Worm (Caenorhabditis elegans): ENCODE data around the gene Y94H6A.7.
"Not testable (repeated sequence)": the region's sequence is repeated elsewhere in the genome, so short reads cannot be mapped to it uniquely, and the experiment has no call there.

The Y94H6A.7 gene

DNA sequence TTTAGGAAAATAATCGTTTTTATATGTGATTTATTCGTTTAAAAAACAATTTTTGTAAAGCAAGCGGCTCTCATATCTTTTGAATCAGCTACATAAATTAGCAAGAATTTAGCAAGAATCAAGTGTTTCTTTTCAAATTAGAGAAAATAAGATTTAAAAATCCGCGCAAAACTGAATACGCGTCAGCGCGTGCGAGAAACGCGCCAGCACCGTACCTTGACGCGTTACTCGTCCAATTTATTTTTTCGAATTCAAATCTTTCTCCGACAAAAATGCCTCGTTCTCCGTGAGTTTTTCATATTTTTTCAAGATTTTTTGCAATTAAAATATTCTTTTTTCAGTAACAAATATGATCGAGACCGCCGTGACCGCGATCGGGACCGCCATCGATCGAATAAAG is 40.1 kb downstream of the Y94H6A.7 start, which contains the start of gene Y94H6A.3 (continued):
- 0 out of 2 replicates have a peak, but pooled peaks have one; percentile 37 for TF ChIP-seq ceh-91 (GFP tag; IDR thresholded peaks at IDR 0.05)
- TF ChIP-seq ceh-100 (GFP tag; IDR thresholded peaks at IDR 0.05) = peak; percentile 64
- no peak for TF ChIP-seq ceh-40 (GFP tag; IDR thresholded peaks at IDR 0.05)
- TF ChIP-seq madf-8 (GFP tag; conservative IDR thresholded peaks at IDR 0.05) = peak; percentile 36; the same call in 1 of the 2 replicates
- peak; percentile 77 for TF ChIP-seq ekl-4 (GFP tag; IDR thresholded peaks at IDR 0.05)
- peak; percentile 88 for TF ChIP-seq madf-3 (GFP tag; IDR thresholded peaks at IDR 0.05)
- no peak for TF ChIP-seq ztf-3 (GFP tag; optimal IDR thresholded peaks at IDR 0.05)
- peak; percentile 88 for TF ChIP-seq attf-3 (GFP tag; conservative IDR thresholded peaks at IDR 0.05)
- peak; percentile 39 for TF ChIP-seq pha-4 (tag; optimal IDR thresholded peaks at IDR 0.05)
- TF ChIP-seq B0035.1 (tag; optimal IDR thresholded peaks at IDR 0.05) = no peak
- TF ChIP-seq nhr-90 (tag; optimal IDR thresholded peaks at IDR 0.05) = no peak
- peak; percentile 88 for TF ChIP-seq rcor-1 (GFP tag; IDR thresholded peaks at IDR 0.05)
- TF ChIP-seq repo-1 (tag; optimal IDR thresholded peaks at IDR 0.05) = peak; percentile 61
- TF ChIP-seq rec-8 (tag; optimal IDR thresholded peaks at IDR 0.05) = no peak
- peak; percentile 88 for TF ChIP-seq dpl-1 (GFP tag; optimal IDR thresholded peaks at IDR 0.05)
- no peak for TF ChIP-seq cebp-1 (GFP tag; IDR thresholded peaks at IDR 0.05)
- peak; percentile 79 for TF ChIP-seq cebp-1 (tag; optimal IDR thresholded peaks at IDR 0.05)
- peak; percentile 83 for TF ChIP-seq efl-1 (GFP tag; optimal IDR thresholded peaks at IDR 0.05)
- TF ChIP-seq snpc-3.4 (tag; optimal IDR thresholded peaks at IDR 0.05) = peak; percentile 31
- peak; percentile 79 for TF ChIP-seq B0336.3 (GFP tag; IDR thresholded peaks at IDR 0.05)
- TF ChIP-seq nhr-179 (tag; optimal IDR thresholded peaks at IDR 0.05) = no peak
- no peak for TF ChIP-seq ztf-28 (GFP tag; IDR thresholded peaks at IDR 0.05)
- TF ChIP-seq bed-2 (GFP tag; IDR thresholded peaks at IDR 0.05) = no peak
- peak; percentile 47; the same call in 1 of the 2 replicates for TF ChIP-seq hsf-1 (GFP tag; IDR thresholded peaks at IDR 0.05)
- peak in 1 of 2 experiments; percentile 48 for TF ChIP-seq let-607 (tag; optimal IDR thresholded peaks at IDR 0.05)
- TF ChIP-seq F55B11.4 (tag; optimal IDR thresholded peaks at IDR 0.05; ENCODE audit: borderline replicate concordance, insufficient read depth) = no peak
- TF ChIP-seq hmg-1.2 (GFP tag; IDR thresholded peaks at IDR 0.05) = peak; percentile 60; the same call in 1 of the 2 replicates
- TF ChIP-seq Y53G8AR.9 (GFP tag; conservative IDR thresholded peaks at IDR 0.05) = peak; percentile 94
- peak; percentile 98 for TF ChIP-seq lin-54 (GFP tag; optimal IDR thresholded peaks at IDR 0.05)

DNA sequence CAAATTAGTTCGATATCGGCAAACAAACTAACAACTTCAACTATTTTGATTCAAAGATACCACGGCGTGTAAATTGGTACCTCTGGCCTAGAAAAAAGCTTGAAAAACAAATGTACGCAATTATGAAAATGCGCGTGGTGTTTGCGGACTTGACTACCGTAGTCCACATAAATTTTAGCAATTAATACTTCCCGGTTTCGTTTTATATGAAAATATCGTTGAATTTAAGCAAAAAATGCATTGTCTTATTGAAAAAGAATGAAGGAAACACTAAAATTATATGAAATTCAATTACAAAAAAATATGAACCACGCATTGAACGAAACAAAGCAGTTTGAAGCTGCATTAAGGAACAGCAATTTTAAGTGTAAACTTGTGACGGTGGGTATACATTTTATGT is 41.5 kb downstream of the Y94H6A.7 start, which contains the start of gene gpx-4:
gpx-4 (minus strand) TSS at position 101 of the 400 bp plus-strand sequence.
- not testable (repeated sequence) for TF ChIP-seq egl-44 (GFP tag; IDR thresholded peaks at IDR 0.05); lin-54 (GFP tag; optimal IDR thresholded peaks at IDR 0.05); tbp1 (GFP tag; optimal IDR thresholded peaks at IDR 0.05)

DNA sequence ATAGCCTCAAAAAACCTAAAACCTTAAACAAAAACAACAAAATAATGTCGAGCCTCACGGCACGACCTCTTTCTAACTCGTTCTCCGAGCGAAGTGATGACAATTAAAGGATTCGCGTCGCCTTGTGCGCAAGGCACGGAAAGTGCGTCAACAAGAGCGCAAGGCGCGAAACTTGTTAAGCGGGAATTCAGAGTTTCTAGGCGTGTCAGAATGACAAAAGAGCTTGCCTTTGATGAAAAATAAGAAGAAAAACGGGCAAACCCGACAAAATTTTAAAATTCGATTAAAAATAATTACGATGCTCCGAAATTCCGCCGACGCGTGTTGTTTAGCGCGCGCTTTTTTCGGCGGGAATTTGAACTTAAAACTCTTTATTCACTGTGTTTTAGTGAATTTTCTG is 45.0 kb downstream of the Y94H6A.7 start:
- 0 out of 2 replicates have a peak, but pooled peaks have one; percentile 18 for TF ChIP-seq D2030.7 (GFP tag; IDR thresholded peaks at IDR 0.05)
- 0 out of 2 replicates have a peak, but pooled peaks have one; percentile 22 for TF ChIP-seq ztf-28 (GFP tag; IDR thresholded peaks at IDR 0.05)
- peak; percentile 89 for TF ChIP-seq ztf-18 (tag; optimal IDR thresholded peaks at IDR 0.05)
- TF ChIP-seq madf-6 (GFP tag; IDR thresholded peaks at IDR 0.05) = peak; percentile 71
- peak; percentile 19; the same call in 1 of the 2 replicates for TF ChIP-seq dox-1 (GFP tag; IDR thresholded peaks at IDR 0.05)
- TF ChIP-seq madf-8 (GFP tag; conservative IDR thresholded peaks at IDR 0.05) = peak; percentile 63
- peak; percentile 77 for TF ChIP-seq attf-3 (GFP tag; conservative IDR thresholded peaks at IDR 0.05)
- TF ChIP-seq hsf-1 (GFP tag; IDR thresholded peaks at IDR 0.05) = peak; percentile 55; the same call in 1 of the 2 replicates
- TF ChIP-seq F33H1.4 (GFP tag; IDR thresholded peaks at IDR 0.05) = peak; percentile 46
- peak; percentile 35 for TF ChIP-seq xnd-1 (tag; optimal IDR thresholded peaks at IDR 0.05)
